Worm (Caenorhabditis elegans) whole organism, L4/young adult: ENCODE measurements around the gene F09C8.2.

ENCODE experiments used
- W03F9.2 ChIP-seq: fragments of 150-350 bp; optimal IDR thresholded peaks from 2 replicates; lab custom pipeline; 2014; ENCODE audit warnings: missing biosample characterization, missing genetic modification characterization
- him-1 ChIP-seq: sonication (generic microtip); optimal IDR thresholded peaks from 2 replicates; lab custom pipeline; 2016; ENCODE audit warnings: missing genotype, missing genetic modification reagents, missing genetic modification characterization, missing compliant biosample characterization

DNA sequence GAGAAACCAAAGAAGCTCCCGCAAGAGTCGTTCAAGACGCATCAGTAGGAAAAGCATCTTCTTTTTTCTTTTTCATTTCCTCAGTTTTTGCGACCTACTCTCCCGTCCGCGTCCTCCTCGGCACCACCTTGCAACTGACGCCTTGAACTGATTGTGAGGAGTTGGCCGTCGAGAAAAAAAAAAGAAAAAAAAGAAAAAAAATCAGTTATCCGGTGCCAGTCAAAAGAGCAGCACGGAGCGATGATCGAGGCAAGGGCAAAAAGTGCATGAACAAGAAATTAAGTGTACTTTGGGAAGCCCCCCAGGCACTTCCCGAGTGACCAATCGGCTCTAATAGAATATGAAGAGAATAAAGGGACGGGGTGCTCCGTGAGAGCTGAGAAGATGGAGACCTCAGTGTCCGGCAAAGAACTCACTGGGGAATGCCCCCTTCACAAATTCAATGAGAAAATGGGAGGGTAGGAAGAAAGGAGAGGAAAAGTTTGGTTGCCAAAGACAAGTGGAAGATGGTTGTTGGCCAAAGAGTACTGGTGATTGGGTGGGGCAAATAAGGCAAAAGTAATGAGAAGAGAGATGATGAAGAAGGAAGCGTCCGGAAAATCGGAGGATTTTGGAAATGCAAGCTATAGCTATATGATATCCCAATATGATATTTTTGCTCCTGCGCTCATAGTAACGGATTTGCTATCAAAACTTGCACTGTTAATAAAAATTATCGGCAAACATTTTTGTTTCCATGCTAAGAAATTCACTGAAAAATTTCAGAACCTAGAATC is 8.6 kb upstream of the F09C8.2 start:
- TF ChIP-seq him-1 (tag; lab: Kevin White, UChicago) = no peak
- TF ChIP-seq W03F9.2 = no peak
